Worm (Caenorhabditis elegans) whole organism, late embryonic: ENCODE results near the gene Y41D4B.4.
A peak's percentile ranks its signal among the peaks of the same experiment; 100 is the strongest.

Source experiments
- C08G9.2 ChIP-seq: sonication (generic microtip); optimal IDR thresholded peaks from 2 replicates; lab custom pipeline; 2016; ENCODE audit warnings: mild to moderate bottlenecking, missing genetic modification characterization, moderate library complexity, missing compliant biosample characterization
- F13H6.1 ChIP-seq: sonication (generic microtip); optimal IDR thresholded peaks from 2 replicates; lab custom pipeline; 2016; ENCODE audit warnings: missing genetic modification characterization, missing compliant biosample characterization
- ama-1 ChIP-seq: fragments of 150-350 bp; optimal IDR thresholded peaks from 2 replicates; lab custom pipeline; 2014
- ceh-24 ChIP-seq: sonication (generic microtip); optimal IDR thresholded peaks from 2 replicates; lab custom pipeline; 2016; ENCODE audit warnings: mild to moderate bottlenecking, missing genetic modification characterization, missing compliant biosample characterization
- ceh-9 ChIP-seq: sonication (generic microtip); optimal IDR thresholded peaks from 2 replicates; lab custom pipeline; 2016; ENCODE audit warnings: mild to moderate bottlenecking, missing genetic modification characterization, inconsistent platforms, missing compliant biosample characterization
- dve-1 ChIP-seq: sonication (generic microtip); optimal IDR thresholded peaks from 2 replicates; lab custom pipeline; 2017; ENCODE audit warnings: antibody characterized with exemption, mild to moderate bottlenecking, missing genetic modification characterization, missing compliant biosample characterization
- fkh-10 ChIP-seq: fragments of 150-350 bp; optimal IDR thresholded peaks from 2 replicates; lab custom pipeline; 2014; ENCODE audit warnings: missing biosample characterization, missing genetic modification reagents, missing genetic modification characterization
- lin-11 ChIP-seq: fragments of 200-800 bp; sonication (Bioruptor generic); optimal IDR thresholded peaks from 2 replicates; lab custom pipeline; 2018; ENCODE audit warnings: mild to moderate bottlenecking, missing genetic modification characterization, missing compliant biosample characterization
- mec-3 ChIP-seq: sonication (generic microtip); optimal IDR thresholded peaks from 2 replicates; lab custom pipeline; 2016; ENCODE audit warnings: borderline replicate concordance, missing genetic modification characterization, missing compliant biosample characterization
- nfya-1 ChIP-seq: sonication (generic microtip); optimal IDR thresholded peaks from 2 replicates; lab custom pipeline; 2017; ENCODE audit warnings: missing genetic modification characterization, mild to moderate bottlenecking, missing compliant biosample characterization, antibody characterized with exemption, moderate library complexity
- odd-2 ChIP-seq: sonication (generic microtip); optimal IDR thresholded peaks from 2 replicates; lab custom pipeline; 2017; ENCODE audit warnings: antibody characterized with exemption, mild to moderate bottlenecking, missing genetic modification characterization, missing compliant biosample characterization

DNA sequence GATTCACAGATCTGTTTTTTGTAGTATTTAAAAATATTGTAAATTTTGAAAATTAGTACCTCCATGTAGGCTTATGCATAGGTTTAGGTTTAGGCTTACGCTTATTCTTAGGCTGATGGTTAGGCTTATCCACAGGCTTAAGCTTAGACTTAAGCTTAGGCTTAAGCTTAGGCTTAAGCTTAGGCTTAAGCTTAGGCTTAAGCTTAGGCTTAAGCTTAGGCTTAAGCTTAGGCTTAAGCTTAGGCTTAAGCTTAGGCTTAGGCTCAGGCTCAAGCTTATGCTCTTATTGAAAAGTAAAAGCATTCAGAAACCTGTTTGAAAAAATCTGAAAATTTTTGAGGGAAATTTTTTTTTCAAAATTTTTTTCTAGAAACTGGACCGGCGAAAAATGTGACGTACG is 27.3 kb upstream of the Y41D4B.4 start:
- no peak for TF ChIP-seq C08G9.2 (tag; lab: Kevin White, UChicago)
- TF ChIP-seq lin-11: no peak
- TF ChIP-seq ceh-9 (tag; lab: Kevin White, UChicago): no peak
- no peak for TF ChIP-seq odd-2 (tag; lab: Kevin White, UChicago)
- no peak for TF ChIP-seq ama-1 (lab: Kevin White, UChicago)
- no peak for TF ChIP-seq fkh-10
- no peak for TF ChIP-seq nfya-1 (tag; lab: Kevin White, UChicago)
- TF ChIP-seq F13H6.1 (tag; lab: Kevin White, UChicago): no peak
- no peak for TF ChIP-seq ceh-24
- TF ChIP-seq dve-1 (tag; lab: Kevin White, UChicago): peak; percentile 99
- no peak for TF ChIP-seq mec-3 (tag; lab: Kevin White, UChicago)
